Fruit fly (Drosophila melanogaster) whole organism, pupa: Measurements from ENCODE around the gene bbx.

Source experiments
- CG17806 ChIP-seq: fragments of 200-800 bp; sonication (Bioruptor generic); optimal IDR thresholded peaks from 2 replicates; lab custom pipeline; 2018; ENCODE audit warnings: missing biosample characterization, mild to moderate bottlenecking, missing genetic modification characterization, moderate library complexity
- EcR ChIP-seq: fragments of 200-800 bp; sonication (Bioruptor generic); optimal IDR thresholded peaks from 3 replicates; lab custom pipeline; 2019; ENCODE audit warnings: missing biosample characterization, missing genetic modification characterization, mild to moderate bottlenecking, moderate library complexity, missing genetic modification reagents
- Snoo ChIP-seq: fragments of 200-800 bp; sonication (Bioruptor generic); optimal IDR thresholded peaks from 3 replicates; lab custom pipeline; 2017; ENCODE audit warnings: missing biosample characterization, mild to moderate bottlenecking, missing genetic modification characterization, inconsistent platforms
- fd96Ca ChIP-seq: fragments of 200-800 bp; sonication (Bioruptor generic); IDR thresholded peaks from 3 replicates; pipeline ENCODE4 v1.3.6; 2022; ENCODE audit warnings: missing biosample characterization, missing genetic modification characterization
- gl ChIP-seq: fragments of 200-800 bp; sonication (Bioruptor generic); optimal IDR thresholded peaks from 2 replicates; lab custom pipeline; 2018; ENCODE audit warnings: missing biosample characterization, mild to moderate bottlenecking, missing genetic modification characterization

DNA sequence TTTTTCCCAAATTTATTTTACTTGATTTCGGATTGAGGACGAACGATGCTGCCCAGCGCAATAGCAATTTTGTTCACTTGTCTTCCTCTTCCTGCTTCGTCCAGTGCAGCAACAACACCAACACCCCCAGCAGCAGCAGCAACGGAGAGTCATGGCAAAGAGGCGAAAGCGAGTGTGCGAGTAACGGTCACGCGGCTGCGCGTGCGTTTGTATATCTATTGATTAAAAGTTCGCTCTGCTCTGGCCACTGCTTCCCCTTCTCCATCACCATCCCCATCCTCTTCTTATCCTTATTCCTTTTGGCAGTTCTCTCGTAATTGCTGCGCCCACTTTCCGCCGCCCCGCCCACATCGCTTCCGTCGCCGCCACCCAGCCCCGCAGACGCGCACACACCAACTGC is 24.7 kb upstream of the bbx start:
- TF ChIP-seq EcR (GFP tag; lab: Kevin White, UChicago) (no peak), CG17806 (tag; lab: Kevin White, UChicago) (no peak), gl (no peak), Snoo (tag; lab: Kevin White, UChicago) (no peak), fd96Ca (no peak)
